Worm (Caenorhabditis elegans): Measurements from ENCODE around the gene tebp-2.

The tebp-2 gene

DNA sequence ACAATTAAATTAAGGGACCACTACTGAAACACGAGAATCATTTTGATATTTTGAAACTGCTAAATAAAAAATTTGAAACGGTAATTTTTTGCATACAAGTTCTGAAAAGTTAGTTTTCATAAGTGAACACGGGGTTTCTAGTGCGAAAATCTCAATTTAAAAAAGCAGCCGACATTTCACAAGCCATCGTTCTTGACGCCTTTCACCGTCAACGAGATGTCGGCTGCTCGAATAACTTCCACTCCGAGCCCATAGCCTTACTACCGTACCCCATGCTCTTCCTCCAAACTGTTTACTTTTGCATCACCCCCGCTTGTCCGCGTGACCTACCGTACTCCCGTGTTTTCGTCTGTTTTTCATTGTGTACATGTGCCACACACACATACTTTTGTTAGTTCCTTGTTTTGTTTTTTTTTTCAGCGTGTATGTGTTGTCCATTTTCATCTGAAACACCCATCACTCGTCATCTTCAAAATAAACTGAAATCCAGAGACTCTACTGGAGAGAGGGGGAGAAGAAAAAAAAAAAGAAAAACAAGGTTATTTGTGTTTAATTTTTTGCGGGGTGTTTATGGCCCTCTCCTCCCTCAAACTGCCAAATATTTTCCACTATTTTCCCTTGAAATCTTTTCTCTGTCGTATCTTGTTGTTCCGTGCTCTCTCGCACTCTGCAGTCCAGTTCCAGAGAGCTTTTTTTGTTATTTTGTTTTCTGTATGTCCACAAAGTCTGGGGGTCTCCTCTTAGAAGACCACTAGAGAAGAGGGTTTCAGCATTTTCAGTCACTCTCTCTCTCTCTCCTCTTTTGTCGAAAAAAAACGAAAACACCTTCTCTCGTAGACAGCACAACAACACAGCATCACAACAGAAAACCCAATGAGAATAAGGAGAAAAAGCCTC is 46.8 kb downstream of the tebp-2 start:
- no peak for TF ChIP-seq zfp-2 (tag; optimal IDR thresholded peaks at IDR 0.05)
- peak; percentile 42 for TF ChIP-seq rbr-2 (tag; optimal IDR thresholded peaks at IDR 0.05)
- TF ChIP-seq aha-1 (tag): peak; percentile 61
- no peak for TF ChIP-seq lin-15B (tag; optimal IDR thresholded peaks at IDR 0.05)
- TF ChIP-seq zfp-3 (GFP tag; conservative IDR thresholded peaks at IDR 0.05): 0 out of 2 replicates have a peak, but pooled peaks have one; percentile 16
- no peak for TF ChIP-seq Y105C5A.15 (GFP tag; IDR thresholded peaks at IDR 0.05)
- TF ChIP-seq ceh-62 (tag; optimal IDR thresholded peaks at IDR 0.05): no peak
- peak in 1 of 2 experiments; percentile 99 for TF ChIP-seq daf-16 (GFP tag; optimal IDR thresholded peaks at IDR 0.05)
- TF ChIP-seq daf-16 (tag; optimal IDR thresholded peaks at IDR 0.05): peak; percentile 32
- peak in 1 of 2 experiments; percentile 79 for TF ChIP-seq unc-62 (GFP tag; optimal IDR thresholded peaks at IDR 0.05 in 1 of 2)
- no peak for TF ChIP-seq unc-62 (tag; optimal IDR thresholded peaks at IDR 0.05)
- TF ChIP-seq snpc-1.2 (GFP tag; IDR thresholded peaks at IDR 0.05): 0 out of 2 replicates have a peak, but pooled peaks have one; percentile 24
- no peak for TF ChIP-seq pha-4 (GFP tag; IDR thresholded peaks at IDR 0.05)
- peak; percentile 28 for TF ChIP-seq pha-4 (tag; optimal IDR thresholded peaks at IDR 0.05)
- TF ChIP-seq Y5F2A.4 (GFP tag; optimal IDR thresholded peaks at IDR 0.05): no peak
- peak in 1 of 2 experiments; percentile 20 for TF ChIP-seq lsy-2 (tag; optimal IDR thresholded peaks at IDR 0.05)
- TF ChIP-seq snpc-4 (tag; optimal IDR thresholded peaks at IDR 0.05): no peak

DNA sequence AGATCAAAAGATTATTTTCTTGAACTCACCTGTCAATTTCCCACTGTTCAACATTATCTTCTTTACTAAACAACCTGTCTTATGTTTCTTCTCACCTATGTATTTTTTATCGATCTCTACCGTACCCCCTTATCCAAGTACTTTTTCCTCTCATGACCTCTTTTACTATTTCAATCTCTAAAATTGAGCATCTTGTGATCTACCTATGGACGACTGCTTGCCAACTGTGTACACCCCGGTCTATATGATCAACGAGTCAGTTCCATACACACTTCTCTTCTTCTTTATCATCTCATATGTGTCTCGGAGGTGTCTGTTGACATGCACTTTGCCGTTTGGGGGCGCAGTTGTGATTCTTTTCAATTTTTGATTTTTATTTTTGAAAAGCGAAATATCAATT is 48.7 kb downstream of the tebp-2 start:
- no peak for TF ChIP-seq madf-5 (GFP tag; IDR thresholded peaks at IDR 0.05)
- TF ChIP-seq nhr-28 (tag; optimal IDR thresholded peaks at IDR 0.05): peak; percentile 78
- no peak for TF ChIP-seq Y5F2A.4 (GFP tag; optimal IDR thresholded peaks at IDR 0.05)
- no peak for TF ChIP-seq rbr-2 (tag; optimal IDR thresholded peaks at IDR 0.05)
- TF ChIP-seq nhr-11 (tag; optimal IDR thresholded peaks at IDR 0.05): no peak
- no peak for TF ChIP-seq ceh-62 (tag; optimal IDR thresholded peaks at IDR 0.05)
- no peak for TF ChIP-seq spr-1 (tag; optimal IDR thresholded peaks at IDR 0.05)
- no peak for TF ChIP-seq egl-43 (GFP tag; IDR thresholded peaks at IDR 0.05)
- TF ChIP-seq ceh-20 (GFP tag; IDR thresholded peaks at IDR 0.05): no peak
- no peak for TF ChIP-seq aha-1 (tag)
- peak; percentile 43 for TF ChIP-seq nhr-48 (tag; optimal IDR thresholded peaks at IDR 0.05)
- TF ChIP-seq lin-38 (GFP tag; IDR thresholded peaks at IDR 0.05): no peak
- TF ChIP-seq mdt-29 (GFP tag; IDR thresholded peaks at IDR 0.05): no peak
- peak; percentile 7 to 51 for TF ChIP-seq daf-16 (GFP tag; optimal IDR thresholded peaks at IDR 0.05)
- TF ChIP-seq daf-16 (tag; optimal IDR thresholded peaks at IDR 0.05): peak; percentile 97
- TF ChIP-seq egl-27 (tag; optimal IDR thresholded peaks at IDR 0.05): no peak
- no peak for TF ChIP-seq nhr-6 (tag; optimal IDR thresholded peaks at IDR 0.05)
- TF ChIP-seq gei-8 (GFP tag; optimal IDR thresholded peaks at IDR 0.05): no peak
- peak in 1 of 2 experiments; percentile 33 for TF ChIP-seq mdl-1 (tag; optimal IDR thresholded peaks at IDR 0.05)
- TF ChIP-seq Y48G9A.11 (GFP tag; IDR thresholded peaks at IDR 0.05): no peak
- no peak for TF ChIP-seq F49E8.2 (tag; optimal IDR thresholded peaks at IDR 0.05; ENCODE audit: borderline replicate concordance)
- TF ChIP-seq nhr-42 (GFP tag; IDR thresholded peaks at IDR 0.05): no peak
- peak in 1 of 2 experiments; percentile 40 for TF ChIP-seq hif-1 (tag; optimal IDR thresholded peaks at IDR 0.05)
- TF ChIP-seq zfp-3 (GFP tag; conservative IDR thresholded peaks at IDR 0.05): no peak
- TF ChIP-seq vab-7 (GFP tag; IDR thresholded peaks at IDR 0.05): no peak
- TF ChIP-seq php-3 (GFP tag; IDR thresholded peaks at IDR 0.05): 0 out of 2 replicates have a peak, but pooled peaks have one; percentile 35
- peak; percentile 3 for TF ChIP-seq mxl-3 (GFP tag; optimal IDR thresholded peaks at IDR 0.05)
- no peak for TF ChIP-seq tra-1 (GFP tag; IDR thresholded peaks at IDR 0.05)
- no peak for TF ChIP-seq ama-1 (optimal IDR thresholded peaks at IDR 0.05)
- TF ChIP-seq zag-1 (tag; optimal IDR thresholded peaks at IDR 0.05): no peak
- no peak for TF ChIP-seq ceh-28 (tag; optimal IDR thresholded peaks at IDR 0.05)
- no peak for TF ChIP-seq dmd-9 (GFP tag; IDR thresholded peaks at IDR 0.05)
- no peak for TF ChIP-seq ZK337.2 (GFP tag; IDR thresholded peaks at IDR 0.05)
- TF ChIP-seq pha-4 (GFP tag; IDR thresholded peaks at IDR 0.05): no peak
- TF ChIP-seq pha-4 (tag; optimal IDR thresholded peaks at IDR 0.05): no peak
- no peak for TF ChIP-seq dpl-1 (GFP tag; optimal IDR thresholded peaks at IDR 0.05)
- 0 out of 2 replicates have a peak, but pooled peaks have one; percentile 9 for TF ChIP-seq hmg-1.1 (GFP tag; IDR thresholded peaks at IDR 0.05)
- no peak for TF ChIP-seq lin-39 (tag; optimal IDR thresholded peaks at IDR 0.05)
- no peak for TF ChIP-seq dmd-8 (GFP tag; IDR thresholded peaks at IDR 0.05)
- no peak for TF ChIP-seq snpc-1.2 (GFP tag; IDR thresholded peaks at IDR 0.05)
- no peak for TF ChIP-seq R02D3.7 (tag; optimal IDR thresholded peaks at IDR 0.05)
